Fruit fly (Drosophila melanogaster) whole organism, embryonic: Measurements from ENCODE around the gene Sur.

Experiments
- Ada2b ChIP-seq: fragments of 200-800 bp; sonication (Bioruptor generic); IDR thresholded peaks from 2 replicates; pipeline ENCODE4 v1.3.6; 2022; ENCODE audit warnings: missing biosample characterization, missing genetic modification characterization
- Atf3 ChIP-seq: fragments of 200-800 bp; sonication (Bioruptor generic); optimal IDR thresholded peaks from 3 replicates; lab custom pipeline; 2016; ENCODE audit warnings: missing biosample characterization, missing genetic modification characterization
- Awh ChIP-seq: fragments of 200-800 bp; sonication (Bioruptor generic); IDR thresholded peaks from 2 replicates; pipeline ENCODE4, ENCODE4 v1.3.6; 2022; ENCODE audit warnings: missing biosample characterization, missing genetic modification characterization
- B-H1 ChIP-seq: fragments of 200-800 bp; sonication (Bioruptor generic); IDR thresholded peaks from 3 replicates; pipeline ENCODE4 v1.3.6; 2022; ENCODE audit warnings: missing biosample characterization, missing genetic modification characterization
- CG10209 ChIP-seq: fragments of 200-800 bp; sonication (Bioruptor generic); optimal IDR thresholded peaks from 3 replicates; lab custom pipeline; 2017; ENCODE audit warnings: missing biosample characterization, mild to moderate bottlenecking, missing genetic modification characterization, missing genetic modification reagents
- CG11504 ChIP-seq: fragments of 200-800 bp; sonication (Bioruptor generic); optimal IDR thresholded peaks from 3 replicates; lab custom pipeline; 2019; ENCODE audit warnings: missing biosample characterization, mild to moderate bottlenecking, missing genetic modification characterization, moderate library complexity
- CG15479 ChIP-seq: fragments of 200-800 bp; sonication (Bioruptor generic); optimal IDR thresholded peaks from 3 replicates; lab custom pipeline; 2019; ENCODE audit warnings: missing biosample characterization, mild to moderate bottlenecking, missing genetic modification characterization, moderate library complexity
- CG17568 ChIP-seq: fragments of 200-800 bp; sonication (Bioruptor generic); optimal IDR thresholded peaks from 2 replicates; lab custom pipeline; 2018; ENCODE audit warnings: missing biosample characterization, mild to moderate bottlenecking, missing genetic modification characterization, moderate library complexity
- CG1832 ChIP-seq: fragments of 200-800 bp; sonication (Bioruptor generic); optimal IDR thresholded peaks from 2 replicates; lab custom pipeline; 2017; ENCODE audit warnings: missing biosample characterization, mild to moderate bottlenecking, missing genetic modification characterization, inconsistent platforms
- CG2678 ChIP-seq: fragments of 200-800 bp; sonication (Bioruptor generic); optimal IDR thresholded peaks from 3 replicates; lab custom pipeline; 2019; ENCODE audit warnings: missing biosample characterization, mild to moderate bottlenecking, missing genetic modification characterization, moderate library complexity
- CG30431 ChIP-seq: fragments of 200-800 bp; sonication (Bioruptor generic); optimal IDR thresholded peaks from 2 replicates; lab custom pipeline; 2017; ENCODE audit warnings: missing biosample characterization, missing genetic modification characterization
- CG31388 ChIP-seq: fragments of 200-800 bp; sonication (Bioruptor generic); optimal IDR thresholded peaks from 2 replicates; lab custom pipeline; 2016; ENCODE audit warnings: missing biosample characterization, missing genetic modification characterization
- CG3281 ChIP-seq: fragments of 200-800 bp; sonication (Bioruptor generic); optimal IDR thresholded peaks from 3 replicates; lab custom pipeline; 2017; ENCODE audit warnings: missing biosample characterization, mild to moderate bottlenecking, missing genetic modification characterization
- CG3995 ChIP-seq: fragments of 200-800 bp; sonication (Bioruptor generic); optimal IDR thresholded peaks from 3 replicates; lab custom pipeline; 2016; ENCODE audit warnings: missing biosample characterization, missing genetic modification characterization
- CG4282 ChIP-seq: fragments of 200-800 bp; sonication (Bioruptor generic); optimal IDR thresholded peaks from 2 replicates; lab custom pipeline; 2016; ENCODE audit warnings: missing biosample characterization, missing genetic modification characterization
- CG6791 ChIP-seq: fragments of 200-800 bp; sonication (Bioruptor generic); IDR thresholded peaks from 3 replicates; pipeline ENCODE4 v1.3.6; 2022; ENCODE audit warnings: missing biosample characterization, missing genetic modification characterization; ENCODE audit not compliant: partially characterized antibody
- CG7987 ChIP-seq: fragments of 200-800 bp; sonication (Bioruptor generic); optimal IDR thresholded peaks from 2 replicates; lab custom pipeline; 2018; ENCODE audit warnings: missing biosample characterization, mild to moderate bottlenecking, missing genetic modification characterization, moderate library complexity
- CG9437 ChIP-seq: fragments of 200-800 bp; sonication (Bioruptor generic); optimal IDR thresholded peaks from 2 replicates; lab custom pipeline; 2018; ENCODE audit warnings: missing biosample characterization, mild to moderate bottlenecking, missing genetic modification characterization
- CTCF ChIP-seq: fragments of 200-800 bp; sonication (Bioruptor generic); optimal IDR thresholded peaks from 2 replicates; lab custom pipeline; 2017; ENCODE audit warnings: missing biosample characterization, mild to moderate bottlenecking, missing genetic modification characterization, moderate library complexity
- CoRest ChIP-seq: fragments of 200-800 bp; sonication (Bioruptor generic); optimal IDR thresholded peaks from 3 replicates; lab custom pipeline; 2018; ENCODE audit warnings: missing biosample characterization, mild to moderate bottlenecking, missing genetic modification characterization, moderate library complexity
- CrebB ChIP-seq: fragments of 200-800 bp; sonication (Bioruptor generic); optimal IDR thresholded peaks from 3 replicates; lab custom pipeline; 2018; ENCODE audit warnings: missing biosample characterization, mild to moderate bottlenecking, missing genetic modification characterization
- Dref ChIP-seq: fragments of 200-800 bp; sonication (Bioruptor generic); IDR thresholded peaks from 2 replicates; pipeline ENCODE4 v1.3.6; 2022; ENCODE audit warnings: missing biosample characterization, missing genetic modification characterization
- Eip74EF ChIP-seq, 2 experiments: fragments of 200-800 bp in 1 of 2; fragments of >200 bp in 1 of 2; sonication (Bioruptor generic) in 1 of 2; optimal IDR thresholded peaks; 2 replicates each; lab custom pipeline; 2017 to 2019; ENCODE audit warnings: missing biosample characterization in 2 of 2, missing genetic modification characterization in 2 of 2, mild to moderate bottlenecking in 1 of 2, moderate library complexity in 1 of 2
- Ets65A ChIP-seq: fragments of 200-800 bp; sonication (Bioruptor generic); peaks from one replicate; lab custom pipeline; 2016; ENCODE audit warnings: missing biosample characterization, missing genetic modification characterization
- Max ChIP-seq: fragments of 200-800 bp; sonication (Bioruptor generic); optimal IDR thresholded peaks from 2 replicates; lab custom pipeline; 2016; ENCODE audit warnings: missing biosample characterization, mild to moderate bottlenecking, missing genetic modification characterization
- Nf-YC ChIP-seq: fragments of 200-800 bp; optimal IDR thresholded peaks from 3 replicates; lab custom pipeline; 2019; ENCODE audit warnings: missing biosample characterization, mild to moderate bottlenecking, missing genetic modification characterization, moderate library complexity
- Rfx ChIP-seq: fragments of 200-800 bp; sonication (Bioruptor generic); IDR thresholded peaks from 2 replicates; pipeline ENCODE4 v1.3.6; 2022; ENCODE audit warnings: missing biosample characterization, missing genetic modification characterization
- Sin3A ChIP-seq: fragments of >200 bp; optimal IDR thresholded peaks from 2 replicates; lab custom pipeline; 2018
- bab2 ChIP-seq: fragments of 200-800 bp; sonication (Bioruptor generic); optimal IDR thresholded peaks from 2 replicates; lab custom pipeline; 2016; ENCODE audit warnings: missing biosample characterization, missing genetic modification characterization
- ci ChIP-seq: fragments of 200-800 bp; sonication (Bioruptor generic); IDR thresholded peaks from 3 replicates; pipeline ENCODE4 v1.3.6; 2022; ENCODE audit warnings: missing biosample characterization, missing genetic modification characterization
- crp ChIP-seq, 2 experiments: fragments of 200-800 bp; sonication (Bioruptor generic); optimal IDR thresholded peaks; 2 replicates in 1 of 2; 3 replicates in 1 of 2; lab custom pipeline; 2017; ENCODE audit warnings: missing biosample characterization in 2 of 2, missing genetic modification characterization in 2 of 2, mild to moderate bottlenecking in 1 of 2, moderate library complexity in 1 of 2
- da ChIP-seq: fragments of 200-800 bp; sonication (Bioruptor generic); optimal IDR thresholded peaks from 2 replicates; lab custom pipeline; 2016; ENCODE audit warnings: missing biosample characterization, missing genetic modification characterization
- dimm ChIP-seq: fragments of 200-800 bp; sonication (Bioruptor generic); IDR thresholded peaks from 2 replicates; pipeline ENCODE4 v1.3.6; 2022; ENCODE audit warnings: missing biosample characterization, missing genetic modification characterization
- dpn ChIP-seq, 2 experiments: fragments of 200-800 bp; sonication (Bioruptor generic); optimal IDR thresholded peaks; 3 replicates each; lab custom pipeline; 2016; ENCODE audit warnings: missing biosample characterization in 2 of 2, missing genetic modification characterization in 2 of 2
- ems ChIP-seq: fragments of 200-800 bp; sonication (Bioruptor generic); optimal IDR thresholded peaks from 3 replicates; lab custom pipeline; 2016; ENCODE audit warnings: missing biosample characterization, missing genetic modification characterization
- exex ChIP-seq: fragments of 200-800 bp; sonication (Bioruptor generic); optimal IDR thresholded peaks from 4 replicates; lab custom pipeline; 2018; ENCODE audit warnings: missing biosample characterization, mild to moderate bottlenecking, missing genetic modification characterization, moderate library complexity
- fd102C ChIP-seq: fragments of 200-800 bp; sonication (Bioruptor generic); optimal IDR thresholded peaks from 2 replicates; lab custom pipeline; 2018; ENCODE audit warnings: missing biosample characterization, mild to moderate bottlenecking, missing genetic modification characterization, moderate library complexity
- ftz-f1 ChIP-seq: fragments of 200-800 bp; sonication (Bioruptor generic); optimal IDR thresholded peaks from 2 replicates; lab custom pipeline; 2016; ENCODE audit warnings: missing biosample characterization, missing genetic modification characterization
- gcm ChIP-seq: fragments of 200-800 bp; sonication (Bioruptor generic); optimal IDR thresholded peaks from 2 replicates; lab custom pipeline; 2019; ENCODE audit warnings: missing biosample characterization, mild to moderate bottlenecking, missing genetic modification characterization, moderate library complexity
- hth ChIP-seq: fragments of >200 bp; optimal IDR thresholded peaks from 2 replicates; lab custom pipeline; 2017; ENCODE audit warnings: inconsistent platforms
- lbe ChIP-seq: fragments of 200-800 bp; sonication (Bioruptor generic); optimal IDR thresholded peaks from 2 replicates; lab custom pipeline; 2016; ENCODE audit warnings: missing biosample characterization, mild to moderate bottlenecking, missing genetic modification characterization
- mam ChIP-seq: fragments of 200-800 bp; sonication (Bioruptor generic); optimal IDR thresholded peaks from 3 replicates; lab custom pipeline; 2016; ENCODE audit warnings: missing biosample characterization, missing genetic modification characterization
- otp ChIP-seq: fragments of 200-800 bp; sonication (Bioruptor generic); IDR thresholded peaks from 3 replicates; pipeline ENCODE4, ENCODE4 v1.3.6; 2022; ENCODE audit warnings: missing biosample characterization, missing genetic modification characterization
- pita ChIP-seq: fragments of 200-800 bp; sonication (Bioruptor generic); optimal IDR thresholded peaks from 2 replicates; lab custom pipeline; 2017; ENCODE audit warnings: missing biosample characterization, mild to moderate bottlenecking, missing genetic modification characterization
- pros ChIP-seq: fragments of 200-800 bp; sonication (Bioruptor generic); optimal IDR thresholded peaks from 3 replicates; lab custom pipeline; 2019; ENCODE audit warnings: missing biosample characterization, mild to moderate bottlenecking, missing genetic modification characterization, moderate library complexity
- repo ChIP-seq: fragments of 200-800 bp; sonication (Bioruptor generic); optimal IDR thresholded peaks from 2 replicates; lab custom pipeline; 2016; ENCODE audit warnings: missing biosample characterization, missing genetic modification characterization
- schlank ChIP-seq: fragments of 200-800 bp; sonication (Bioruptor generic); optimal IDR thresholded peaks from 2 replicates; lab custom pipeline; 2018; ENCODE audit warnings: missing biosample characterization, mild to moderate bottlenecking, missing genetic modification characterization
- seq ChIP-seq: fragments of 200-800 bp; sonication (Bioruptor generic); IDR thresholded peaks from 2 replicates; pipeline ENCODE4 v1.3.6; 2022; ENCODE audit warnings: missing biosample characterization, missing genetic modification characterization
- stc ChIP-seq: fragments of 200-800 bp; sonication (Bioruptor generic); IDR thresholded peaks from 2 replicates; pipeline ENCODE4 v1.3.6; 2022; ENCODE audit warnings: missing biosample characterization, missing genetic modification characterization
- trh ChIP-seq: fragments of 200-800 bp; sonication (Bioruptor generic); optimal IDR thresholded peaks from 2 replicates; lab custom pipeline; 2016; ENCODE audit warnings: missing biosample characterization, missing genetic modification characterization
- wdn ChIP-seq: fragments of 200-800 bp; sonication (Bioruptor generic); IDR thresholded peaks from 2 replicates; pipeline ENCODE4 v1.3.6; 2022; ENCODE audit warnings: missing biosample characterization, missing genetic modification characterization
- yki ChIP-seq: fragments of >200 bp; optimal IDR thresholded peaks from 3 replicates; lab custom pipeline; 2018

The Sur gene

dm6 chr2L:10200847-10201246 is 1.9 kb upstream of the Sur start, which contains the start of the genes Ripalpha and RpL7 (continued):
- TF ChIP-seq Ada2b (GFP tag; lab: Robert Waterston, UW) (peak; percentile 86), bab2 (peak; percentile 97), CG11504 (tag; lab: Kevin White, UChicago) (no peak), exex (peak; percentile 78), CG6791 (GFP tag; lab: Robert Waterston, UW) (peak; percentile 95), CG1832 (GFP tag; lab: Kevin White, UChicago) (peak; percentile 64), crp (GFP tag; optimal IDR thresholded peaks at IDR 0.05; lab: Kevin White, UChicago) (peak in 1 of 2 experiments; percentile 77), CG4282 (peak; percentile 97), da (GFP tag; lab: Kevin White, UChicago) (peak; percentile 98), CG31388 (peak; percentile 81), ci (peak; percentile 100), wdn (GFP tag; lab: Robert Waterston, UW) (peak; percentile 97), Awh (GFP tag; lab: Robert Waterston, UW) (peak; percentile 97), CG15479 (GFP tag; lab: Kevin White, UChicago) (peak; percentile 95), Dref (GFP tag; lab: Robert Waterston, UW) (peak; percentile 98), pros (GFP tag; lab: Kevin White, UChicago) (peak; percentile 43), mam (peak; percentile 94), CrebB (tag; lab: Kevin White, UChicago) (peak; percentile 98), hth (lab: Kevin White, UChicago) (no peak), CG2678 (tag; lab: Kevin White, UChicago) (peak; percentile 90), lbe (peak; percentile 91), Sin3A (lab: Kevin White, UChicago) (peak; percentile 69), B-H1 (GFP tag; lab: Robert Waterston, UW) (peak; percentile 89), CG30431 (peak; percentile 97), ftz-f1 (peak; percentile 97), CG3281 (GFP tag; lab: Kevin White, UChicago) (peak; percentile 98), CG17568 (GFP tag; lab: Kevin White, UChicago) (peak; percentile 95), dimm (peak; percentile 94), dpn (GFP tag; optimal IDR thresholded peaks at IDR 0.05; lab: Kevin White, UChicago) (peak; percentile 95 to 98), CG7987 (GFP tag; lab: Kevin White, UChicago) (peak; percentile 100), pita (GFP tag; lab: Kevin White, UChicago) (no peak), CoRest (tag; lab: Kevin White, UChicago) (peak; percentile 92), CG3995 (GFP tag; lab: Kevin White, UChicago) (peak; percentile 87), Rfx (peak; percentile 99), schlank (tag; lab: Kevin White, UChicago) (peak; percentile 99), trh (GFP tag; lab: Kevin White, UChicago) (peak; percentile 98), Nf-YC (tag; lab: Kevin White, UChicago) (peak; percentile 81), seq (GFP tag; lab: Robert Waterston, UW) (peak; percentile 91), Atf3 (GFP tag; lab: Kevin White, UChicago) (peak; percentile 97), Ets65A (peak; percentile 100), Max (GFP tag; lab: Kevin White, UChicago) (peak; percentile 99), fd102C (GFP tag; lab: Kevin White, UChicago) (peak; percentile 97), CTCF (peak; percentile 77), repo (GFP tag; lab: Kevin White, UChicago) (peak; percentile 94), yki (lab: Kevin White, UChicago) (no peak), CG10209 (GFP tag; lab: Kevin White, UChicago) (peak; percentile 99), gcm (GFP tag; lab: Kevin White, UChicago) (peak; percentile 92), CG9437 (GFP tag; lab: Kevin White, UChicago) (peak; percentile 88), stc (GFP tag; lab: Robert Waterston, UW) (peak; percentile 90), otp (peak; percentile 99), Eip74EF (GFP tag; optimal IDR thresholded peaks at IDR 0.05; lab: Kevin White, UChicago) (peak in 1 of 2 experiments; percentile 83), ems (peak; percentile 95)
